Fruit fly (Drosophila melanogaster): ENCODE measurements around the gene narya.

narya gene

DNA sequence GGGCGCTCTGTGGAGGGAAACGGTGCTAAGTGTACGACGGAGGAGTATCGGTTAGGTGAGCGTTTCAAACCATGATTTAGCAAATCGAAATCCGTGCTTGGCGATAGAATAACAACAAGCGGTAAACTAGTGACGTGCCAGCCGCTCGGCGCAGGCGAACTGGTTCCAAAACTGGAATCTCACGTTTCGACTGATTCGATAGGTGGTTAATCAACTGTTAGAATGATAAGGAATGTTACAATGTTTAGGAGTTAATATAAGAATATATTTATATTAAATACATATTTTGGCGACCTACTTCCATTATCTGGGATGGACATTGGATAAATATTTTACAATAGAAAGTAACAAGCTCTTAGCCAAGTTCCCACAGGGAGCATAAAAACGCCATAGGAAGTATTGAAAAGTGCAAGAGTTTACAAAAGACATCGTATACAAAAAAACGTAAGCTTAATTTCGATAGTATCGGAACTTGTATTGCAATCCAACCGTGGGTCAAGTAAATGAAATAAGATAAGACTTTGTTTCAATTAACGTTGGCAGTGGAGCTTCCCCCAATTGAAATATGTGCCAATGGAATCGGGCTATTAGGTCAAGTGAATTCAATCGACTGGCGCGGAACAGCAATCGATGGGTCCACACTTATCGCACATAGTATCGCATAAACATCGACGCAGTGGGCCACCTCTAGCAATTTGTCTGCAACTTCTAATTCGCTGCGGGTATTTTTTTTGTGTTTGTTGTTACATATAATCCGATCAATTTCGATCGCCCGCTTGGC is 20.2 kb downstream of the narya start, which contains the start of the genes ksh, CG14200 and Pfrx (continued):
- TF ChIP-seq mld (GFP tag; IDR thresholded peaks at IDR 0.05; ENCODE audit: partially characterized antibody), result peak; percentile 88
- no peak for TF ChIP-seq ara (GFP tag; IDR thresholded peaks at IDR 0.05)
- no peak for TF ChIP-seq disco-r (GFP tag; optimal IDR thresholded peaks at IDR 0.05)
- no peak for TF ChIP-seq ap (GFP tag; IDR thresholded peaks at IDR 0.05)
- TF ChIP-seq Nf-YA (GFP tag; IDR thresholded peaks at IDR 0.05), result no peak
- TF ChIP-seq CG11398 (GFP tag; optimal IDR thresholded peaks at IDR 0.05), result no peak
- TF ChIP-seq CG13775 (GFP tag; optimal IDR thresholded peaks at IDR 0.05), result no peak
- no peak; the same call in 1 of the 2 replicates for TF ChIP-seq Xrp1 (GFP tag; IDR thresholded peaks at IDR 0.05)
- peak; percentile 30 for TF ChIP-seq Ets65A (GFP tag)
- no peak for TF ChIP-seq CG1233 (GFP tag; optimal IDR thresholded peaks at IDR 0.05)
- 0 out of 2 replicates have a peak, but pooled peaks have one; percentile 11 for TF ChIP-seq chm (GFP tag; IDR thresholded peaks at IDR 0.05)
- TF ChIP-seq jing (GFP tag; optimal IDR thresholded peaks at IDR 0.05), result no peak
- TF ChIP-seq maf-S (GFP tag; optimal IDR thresholded peaks at IDR 0.05), result peak; percentile 3
- no peak for TF ChIP-seq grn (GFP tag; optimal IDR thresholded peaks at IDR 0.05)
- no peak for TF ChIP-seq CG4404 (GFP tag; IDR thresholded peaks at IDR 0.05)
- peak; percentile 98 for TF ChIP-seq ssp (GFP tag; IDR thresholded peaks at IDR 0.05)
- TF ChIP-seq CG17568 (GFP tag; optimal IDR thresholded peaks at IDR 0.05), result no peak
- no peak for TF ChIP-seq CG7928 (GFP tag; optimal IDR thresholded peaks at IDR 0.05)
- no peak for TF ChIP-seq Fer1 (GFP tag; optimal IDR thresholded peaks at IDR 0.05)
- TF ChIP-seq H2.0 (GFP tag; IDR thresholded peaks at IDR 0.05), result no peak
- no peak for TF ChIP-seq CG12942 (GFP tag; optimal IDR thresholded peaks at IDR 0.05)
- no peak for TF ChIP-seq Atf3 (GFP tag; optimal IDR thresholded peaks at IDR 0.05)
- TF ChIP-seq CG18599 (GFP tag; optimal IDR thresholded peaks at IDR 0.05), result no peak
- no peak for TF ChIP-seq Rx (GFP tag; IDR thresholded peaks at IDR 0.05)
- peak; percentile 50 for TF ChIP-seq zfh2 (GFP tag; optimal IDR thresholded peaks at IDR 0.05)
- TF ChIP-seq HHEX (GFP tag; optimal IDR thresholded peaks at IDR 0.05), result no peak
- peak; percentile 46 for TF ChIP-seq Rfx (GFP tag; IDR thresholded peaks at IDR 0.05)
- TF ChIP-seq CG3995 (GFP tag; optimal IDR thresholded peaks at IDR 0.05), result no peak
- no peak for TF ChIP-seq Xbp1 (GFP tag; optimal IDR thresholded peaks at IDR 0.05)
- TF ChIP-seq CG10565 (GFP tag; optimal IDR thresholded peaks at IDR 0.05), result no peak
- no peak for TF ChIP-seq Fer2 (tag; optimal IDR thresholded peaks at IDR 0.05)
- TF ChIP-seq CG34422 (GFP tag; IDR thresholded peaks at IDR 0.05), result no peak
- TF ChIP-seq pnt (GFP tag; optimal IDR thresholded peaks at IDR 0.05), result no peak
- no peak for TF ChIP-seq luna (GFP tag; optimal IDR thresholded peaks at IDR 0.05)
- TF ChIP-seq Dip2 (GFP tag; IDR thresholded peaks at IDR 0.05), result no peak
- TF ChIP-seq odd (GFP tag; optimal IDR thresholded peaks at IDR 0.05), result no peak
- TF ChIP-seq Lhr (GFP tag; optimal IDR thresholded peaks at IDR 0.05), result peak; percentile 12
- TF ChIP-seq CG10979 (tag; optimal IDR thresholded peaks at IDR 0.05), result no peak
- TF ChIP-seq CG32772 (GFP tag; IDR thresholded peaks at IDR 0.05), result no peak
- no peak for TF ChIP-seq CG15073 (GFP tag; optimal IDR thresholded peaks at IDR 0.05)
- no peak for TF ChIP-seq CG16779 (GFP tag; IDR thresholded peaks at IDR 0.05)
- TF ChIP-seq Gsc (GFP tag; IDR thresholded peaks at IDR 0.05), result no peak
- TF ChIP-seq cad (GFP tag; optimal IDR thresholded peaks at IDR 0.05), result no peak
- TF ChIP-seq wdn (GFP tag; IDR thresholded peaks at IDR 0.05), result no peak
- TF ChIP-seq CG3407 (GFP tag; optimal IDR thresholded peaks at IDR 0.05), result no peak
- no peak for TF ChIP-seq CG5245 (GFP tag; optimal IDR thresholded peaks at IDR 0.05)
- no peak for TF ChIP-seq Lpt (GFP tag; optimal IDR thresholded peaks at IDR 0.05)
- TF ChIP-seq croc (GFP tag; conservative IDR thresholded peaks at IDR 0.05), result no peak
- TF ChIP-seq Hr78 (GFP tag; optimal IDR thresholded peaks at IDR 0.05), result no peak
- peak; percentile 26 for TF ChIP-seq Abd-B (GFP tag; optimal IDR thresholded peaks at IDR 0.05)
- no peak for TF ChIP-seq CG1832 (GFP tag; optimal IDR thresholded peaks at IDR 0.05)
